Fruit fly (Drosophila melanogaster) S2 (cell line): ENCODE results near the gene CG15042.

Source experiments
- CG8478 ChIP-seq: fragments of >200 bp; optimal IDR thresholded peaks from 2 replicates; lab custom pipeline; 2018
- CTCF ChIP-seq, 2 experiments: fragments of >200 bp; optimal IDR thresholded peaks; 2 replicates each; lab custom pipeline; 2018

DNA sequence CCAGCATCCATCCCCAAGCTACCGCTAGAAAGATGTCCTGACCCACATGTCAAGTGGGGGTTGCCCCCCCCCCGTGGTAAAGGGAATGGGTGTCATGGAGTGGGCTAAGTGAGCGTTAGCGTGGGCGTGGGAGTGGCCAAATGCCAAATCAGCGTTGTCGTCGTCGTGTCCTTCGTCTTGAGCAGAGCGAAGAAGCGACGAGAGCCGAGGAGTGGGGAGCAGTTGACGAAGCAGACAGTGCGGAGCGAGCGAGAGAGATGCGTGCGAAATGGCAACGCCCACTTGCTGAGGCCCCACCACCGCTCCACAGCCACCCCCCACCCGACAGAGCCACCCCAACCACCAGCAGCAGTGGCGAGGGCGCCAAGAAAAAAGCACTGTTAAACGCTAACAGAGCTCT is 47.1 kb upstream of the CG15042 start:
- TF ChIP-seq CG8478 (lab: Kevin White, UChicago) = no peak
- no peak for TF ChIP-seq CTCF (optimal IDR thresholded peaks at IDR 0.05; lab: Kevin White, UChicago)
